Fruit fly (Drosophila melanogaster) whole organism, embryonic: ENCODE data around the gene Reepl1.

Experiments used
- Asciz ChIP-seq: fragments of 200-800 bp; sonication (Bioruptor generic); optimal IDR thresholded peaks from 2 replicates; lab custom pipeline; 2017; ENCODE audit warnings: missing biosample characterization, mild to moderate bottlenecking, missing genetic modification characterization, missing genetic modification reagents
- Bteb2 ChIP-seq: fragments of 200-800 bp; sonication (Bioruptor generic); optimal IDR thresholded peaks from 2 replicates; lab custom pipeline; 2016; ENCODE audit warnings: missing biosample characterization, missing genetic modification characterization
- CG10366 ChIP-seq: fragments of 200-800 bp; sonication (Bioruptor generic); IDR thresholded peaks from 2 replicates; pipeline ENCODE4 v1.3.6; 2022; ENCODE audit warnings: missing biosample characterization, missing genetic modification characterization
- CG10654 ChIP-seq: fragments of 200-800 bp; sonication (Bioruptor generic); optimal IDR thresholded peaks from 2 replicates; lab custom pipeline; 2016; ENCODE audit warnings: missing biosample characterization, missing genetic modification characterization
- CG13123 ChIP-seq: fragments of 200-800 bp; sonication (Bioruptor generic); optimal IDR thresholded peaks from 2 replicates; lab custom pipeline; 2016; ENCODE audit warnings: missing biosample characterization, missing genetic modification characterization
- CG14050 ChIP-seq: fragments of 200-800 bp; sonication (Bioruptor generic); IDR thresholded peaks from 3 replicates; pipeline ENCODE4 v1.3.6; 2022; ENCODE audit warnings: missing biosample characterization, missing genetic modification characterization
- CG14710 ChIP-seq: fragments of 200-800 bp; sonication (Bioruptor generic); optimal IDR thresholded peaks from 3 replicates; lab custom pipeline; 2019; ENCODE audit warnings: missing biosample characterization, mild to moderate bottlenecking, missing genetic modification characterization, moderate library complexity
- CG15073 ChIP-seq: fragments of 200-800 bp; sonication (Bioruptor generic); optimal IDR thresholded peaks from 2 replicates; lab custom pipeline; 2016; ENCODE audit warnings: missing biosample characterization, missing genetic modification characterization
- CG15514 ChIP-seq: fragments of 200-800 bp; sonication (Bioruptor generic); optimal IDR thresholded peaks from 3 replicates; lab custom pipeline; 2017; ENCODE audit warnings: missing biosample characterization, missing genetic modification characterization, mild to moderate bottlenecking, moderate library complexity, missing genetic modification reagents
- CG17359 ChIP-seq: fragments of 200-800 bp; sonication (Bioruptor generic); optimal IDR thresholded peaks from 3 replicates; lab custom pipeline; 2018; ENCODE audit warnings: missing biosample characterization, mild to moderate bottlenecking, missing genetic modification characterization, moderate library complexity
- CG1832 ChIP-seq: fragments of 200-800 bp; sonication (Bioruptor generic); optimal IDR thresholded peaks from 2 replicates; lab custom pipeline; 2017; ENCODE audit warnings: missing biosample characterization, mild to moderate bottlenecking, missing genetic modification characterization, inconsistent platforms
- CG2129 ChIP-seq: fragments of 200-800 bp; sonication (Bioruptor generic); IDR thresholded peaks from 2 replicates; pipeline ENCODE4 v1.3.6; 2022; ENCODE audit warnings: missing biosample characterization, missing genetic modification characterization; ENCODE audit not compliant: partially characterized antibody
- CG2875 ChIP-seq: fragments of 200-800 bp; sonication (Bioruptor generic); optimal IDR thresholded peaks from 2 replicates; lab custom pipeline; 2017; ENCODE audit warnings: missing biosample characterization, mild to moderate bottlenecking, missing genetic modification characterization, missing genetic modification reagents
- CG30403 ChIP-seq: fragments of 200-800 bp; sonication (Bioruptor generic); optimal IDR thresholded peaks from 3 replicates; lab custom pipeline; 2016; ENCODE audit warnings: missing biosample characterization, missing genetic modification characterization
- CG32532 ChIP-seq: fragments of 200-800 bp; sonication (Bioruptor generic); IDR thresholded peaks from 2 replicates; pipeline ENCODE4 v1.3.6; 2022; ENCODE audit warnings: missing biosample characterization, missing genetic modification characterization
- CG4730 ChIP-seq: fragments of 200-800 bp; sonication (Bioruptor generic); IDR thresholded peaks from 2 replicates; pipeline ENCODE4 v1.3.6; 2022; ENCODE audit warnings: missing biosample characterization, missing genetic modification characterization
- CG5953 ChIP-seq: fragments of 200-800 bp; sonication (Bioruptor generic); IDR thresholded peaks from 2 replicates; pipeline ENCODE4 v1.3.6; 2022; ENCODE audit warnings: missing biosample characterization, missing genetic modification characterization
- CG6683 ChIP-seq: fragments of 200-800 bp; sonication (Bioruptor generic); optimal IDR thresholded peaks from 2 replicates; lab custom pipeline; 2017; ENCODE audit warnings: missing biosample characterization, mild to moderate bottlenecking, missing genetic modification characterization, missing genetic modification reagents
- CG7963 ChIP-seq: fragments of 200-800 bp; sonication (Bioruptor generic); IDR thresholded peaks from 3 replicates; pipeline ENCODE4 v1.3.6; 2022; ENCODE audit warnings: missing biosample characterization, missing genetic modification characterization; ENCODE audit not compliant: partially characterized antibody
- CG7987 ChIP-seq: fragments of 200-800 bp; sonication (Bioruptor generic); optimal IDR thresholded peaks from 2 replicates; lab custom pipeline; 2018; ENCODE audit warnings: missing biosample characterization, mild to moderate bottlenecking, missing genetic modification characterization, moderate library complexity
- CG8281 ChIP-seq: fragments of 200-800 bp; sonication (Bioruptor generic); optimal IDR thresholded peaks from 2 replicates; lab custom pipeline; 2018; ENCODE audit warnings: missing biosample characterization, mild to moderate bottlenecking, missing genetic modification characterization, moderate library complexity
- Dbx ChIP-seq: fragments of 200-800 bp; sonication (Bioruptor generic); IDR thresholded peaks from 3 replicates; pipeline ENCODE4 v1.3.6; 2022; ENCODE audit warnings: missing biosample characterization, missing genetic modification characterization
- Dp ChIP-seq: fragments of 200-800 bp; sonication (Bioruptor generic); optimal IDR thresholded peaks from 2 replicates; lab custom pipeline; 2018; ENCODE audit warnings: missing biosample characterization, mild to moderate bottlenecking, missing genetic modification characterization, moderate library complexity
- ERR ChIP-seq: fragments of 200-800 bp; sonication (Bioruptor generic); optimal IDR thresholded peaks from 2 replicates; lab custom pipeline; 2016; ENCODE audit warnings: missing biosample characterization, missing genetic modification characterization
- Ets65A ChIP-seq: fragments of 200-800 bp; sonication (Bioruptor generic); peaks from one replicate; lab custom pipeline; 2016; ENCODE audit warnings: missing biosample characterization, missing genetic modification characterization
- Fer3 ChIP-seq: fragments of 200-800 bp; sonication (Bioruptor generic); optimal IDR thresholded peaks from 2 replicates; lab custom pipeline; 2018; ENCODE audit warnings: missing biosample characterization, mild to moderate bottlenecking, missing genetic modification characterization, moderate library complexity
- HLHmδ ChIP-seq: fragments of 200-800 bp; sonication (Bioruptor generic); optimal IDR thresholded peaks from 2 replicates; lab custom pipeline; 2018; ENCODE audit warnings: missing biosample characterization, mild to moderate bottlenecking, missing genetic modification characterization, moderate library complexity
- Hr39 ChIP-seq: fragments of >200 bp; optimal IDR thresholded peaks from 2 replicates; lab custom pipeline; 2017
- Meics ChIP-seq: fragments of 200-800 bp; sonication (Bioruptor generic); optimal IDR thresholded peaks from 2 replicates; lab custom pipeline; 2017; ENCODE audit warnings: missing biosample characterization, mild to moderate bottlenecking, missing genetic modification characterization
- NC2α ChIP-seq: fragments of 200-800 bp; sonication (Bioruptor generic); optimal IDR thresholded peaks from 2 replicates; lab custom pipeline; 2016; ENCODE audit warnings: missing biosample characterization, missing genetic modification characterization
- Nf-YC ChIP-seq: fragments of 200-800 bp; optimal IDR thresholded peaks from 3 replicates; lab custom pipeline; 2019; ENCODE audit warnings: missing biosample characterization, mild to moderate bottlenecking, missing genetic modification characterization, moderate library complexity
- PHDP ChIP-seq: fragments of 200-800 bp; sonication (Bioruptor generic); optimal IDR thresholded peaks from 3 replicates; lab custom pipeline; 2018; ENCODE audit warnings: missing biosample characterization, mild to moderate bottlenecking, missing genetic modification characterization, moderate library complexity
- Rfx ChIP-seq: fragments of 200-800 bp; sonication (Bioruptor generic); IDR thresholded peaks from 2 replicates; pipeline ENCODE4 v1.3.6; 2022; ENCODE audit warnings: missing biosample characterization, missing genetic modification characterization
- TFAM ChIP-seq: fragments of 200-800 bp; sonication (Bioruptor generic); optimal IDR thresholded peaks from 2 replicates; lab custom pipeline; 2017; ENCODE audit warnings: missing biosample characterization, missing genetic modification characterization, inconsistent platforms
- Trl ChIP-seq, 3 experiments: fragments of >200 bp in 2 of 3; fragments of 200-800 bp in 1 of 3; sonication (Bioruptor generic) in 1 of 3; optimal IDR thresholded peaks; 2 replicates in 1 of 3; 3 replicates in 2 of 3; lab custom pipeline; 2016 to 2017; ENCODE audit warnings: missing biosample characterization in 1 of 3, missing genetic modification characterization in 1 of 3
- Xrp1 ChIP-seq: fragments of 200-800 bp; sonication (Bioruptor generic); IDR thresholded peaks from 2 replicates; pipeline ENCODE4 v1.3.6; 2022; ENCODE audit warnings: missing biosample characterization, missing genetic modification characterization
- ac ChIP-seq: fragments of 200-800 bp; sonication (Bioruptor generic); optimal IDR thresholded peaks from 3 replicates; lab custom pipeline; 2017; ENCODE audit warnings: missing biosample characterization, mild to moderate bottlenecking, missing genetic modification characterization
- cato ChIP-seq: fragments of 200-800 bp; sonication (Bioruptor generic); optimal IDR thresholded peaks from 2 replicates; lab custom pipeline; 2016; ENCODE audit warnings: missing biosample characterization, missing genetic modification characterization, borderline replicate concordance
- dpn ChIP-seq, 2 experiments: fragments of 200-800 bp; sonication (Bioruptor generic); optimal IDR thresholded peaks; 3 replicates each; lab custom pipeline; 2016; ENCODE audit warnings: missing biosample characterization in 2 of 2, missing genetic modification characterization in 2 of 2
- ems ChIP-seq: fragments of 200-800 bp; sonication (Bioruptor generic); optimal IDR thresholded peaks from 3 replicates; lab custom pipeline; 2016; ENCODE audit warnings: missing biosample characterization, missing genetic modification characterization
- ftz-f1 ChIP-seq: fragments of 200-800 bp; sonication (Bioruptor generic); optimal IDR thresholded peaks from 2 replicates; lab custom pipeline; 2016; ENCODE audit warnings: missing biosample characterization, missing genetic modification characterization
- gcm2 ChIP-seq: fragments of 200-800 bp; sonication (Bioruptor generic); optimal IDR thresholded peaks from 2 replicates; lab custom pipeline; 2016; ENCODE audit warnings: missing biosample characterization, missing genetic modification characterization
- gro ChIP-seq: fragments of 200-800 bp; sonication (Bioruptor generic); optimal IDR thresholded peaks from 2 replicates; lab custom pipeline; 2016; ENCODE audit warnings: missing biosample characterization, missing genetic modification characterization
- gt ChIP-seq: fragments of 200-800 bp; sonication (Bioruptor generic); IDR thresholded peaks from 2 replicates; pipeline ENCODE4 v1.3.6; 2022; ENCODE audit warnings: missing biosample characterization, missing genetic modification characterization
- her ChIP-seq: fragments of 200-800 bp; sonication (Bioruptor generic); optimal IDR thresholded peaks from 2 replicates; lab custom pipeline; 2016; ENCODE audit warnings: missing biosample characterization, missing genetic modification characterization
- otp ChIP-seq: fragments of 200-800 bp; sonication (Bioruptor generic); IDR thresholded peaks from 3 replicates; pipeline ENCODE4, ENCODE4 v1.3.6; 2022; ENCODE audit warnings: missing biosample characterization, missing genetic modification characterization
- ranshi ChIP-seq: fragments of 200-800 bp; sonication (Bioruptor generic); IDR thresholded peaks from 2 replicates; pipeline ENCODE4 v1.3.6; 2022; ENCODE audit warnings: missing biosample characterization, missing genetic modification characterization
- sc ChIP-seq, 3 experiments: fragments of >200 bp in 2 of 3; fragments of 200-800 bp in 1 of 3; sonication (Bioruptor generic) in 1 of 3; optimal IDR thresholded peaks; 2 replicates in 2 of 3; 3 replicates in 1 of 3; lab custom pipeline; 2017; ENCODE audit warnings: mild to moderate bottlenecking in 1 of 3, missing biosample characterization in 1 of 3, missing genetic modification characterization in 1 of 3, missing genetic modification reagents in 1 of 3

Gene Reepl1

dm6 chrX:11576540-11576939 is 4.0 kb downstream of the Reepl1 start, which contains the start of gene CG11695 (continued):
- peak; percentile 14 for TF ChIP-seq CG6683
- TF ChIP-seq ems: peak; percentile 25
- TF ChIP-seq Dp (GFP tag; lab: Kevin White, UChicago): peak; percentile 22
- TF ChIP-seq CG32532 (GFP tag; lab: Robert Waterston, UW): peak; percentile 76
- peak; percentile 67 for TF ChIP-seq PHDP
- TF ChIP-seq her (GFP tag; lab: Kevin White, UChicago): no peak
- TF ChIP-seq otp: no peak
- no peak for TF ChIP-seq CG2875 (GFP tag; lab: Kevin White, UChicago)
- peak; percentile 73 for TF ChIP-seq CG30403 (GFP tag; lab: Kevin White, UChicago)
- TF ChIP-seq CG14710 (tag; lab: Kevin White, UChicago): peak; percentile 73
- TF ChIP-seq CG15514: peak; percentile 81
- no peak for TF ChIP-seq CG4730 (GFP tag; lab: Robert Waterston, UW)
- TF ChIP-seq ftz-f1 (GFP tag; lab: Kevin White, UChicago): no peak
- TF ChIP-seq Xrp1 (GFP tag; lab: Robert Waterston, UW): peak; percentile 71
- no peak for TF ChIP-seq CG13123 (GFP tag; lab: Kevin White, UChicago)
- TF ChIP-seq ac (GFP tag; lab: Kevin White, UChicago): no peak
- no peak for TF ChIP-seq CG7987 (GFP tag; lab: Kevin White, UChicago)
- TF ChIP-seq HLHmδ: no peak
- peak; percentile 62 for TF ChIP-seq Meics (GFP tag; lab: Kevin White, UChicago)
- TF ChIP-seq TFAM: no peak
- TF ChIP-seq gcm2 (GFP tag; lab: Kevin White, UChicago): no peak
- no peak for TF ChIP-seq CG1832 (GFP tag; lab: Kevin White, UChicago)
- no peak for TF ChIP-seq Asciz (GFP tag; lab: Kevin White, UChicago)
- TF ChIP-seq Ets65A: peak; percentile 70
- peak; percentile 45; the same call in 1 of the 2 replicates for TF ChIP-seq ranshi (GFP tag; lab: Robert Waterston, UW)
- TF ChIP-seq cato (GFP tag; lab: Kevin White, UChicago): no peak
- peak; percentile 81 for TF ChIP-seq Rfx (GFP tag; lab: Robert Waterston, UW)
- peak; percentile 45 for TF ChIP-seq CG17359 (tag; lab: Kevin White, UChicago)
- no peak for TF ChIP-seq gt
- TF ChIP-seq sc (optimal IDR thresholded peaks at IDR 0.05; lab: Kevin White, UChicago): no peak
- TF ChIP-seq sc (GFP tag; optimal IDR thresholded peaks at IDR 0.05; lab: Kevin White, UChicago): no peak
- no peak for TF ChIP-seq ERR
- peak; percentile 78 for TF ChIP-seq Nf-YC
- no peak for TF ChIP-seq CG14050 (GFP tag; lab: Robert Waterston, UW)
- no peak for TF ChIP-seq gro
- TF ChIP-seq Trl (optimal IDR thresholded peaks at IDR 0.05; lab: Kevin White, UChicago): no peak
- peak; percentile 36 for TF ChIP-seq Trl (GFP tag; optimal IDR thresholded peaks at IDR 0.05; lab: Kevin White, UChicago)
- TF ChIP-seq CG7963 (GFP tag; lab: Robert Waterston, UW): no peak
- 0 out of 3 replicates have a peak, but pooled peaks have one; percentile 57 for TF ChIP-seq Dbx (GFP tag; lab: Robert Waterston, UW)
- no peak for TF ChIP-seq CG2129
- TF ChIP-seq CG15073: no peak
- peak; percentile 12 for TF ChIP-seq CG8281 (tag; lab: Kevin White, UChicago)
- peak; percentile 72 for TF ChIP-seq Fer3 (tag; lab: Kevin White, UChicago)
- TF ChIP-seq dpn (GFP tag; optimal IDR thresholded peaks at IDR 0.05; lab: Kevin White, UChicago): peak; percentile 41 to 69
- peak; percentile 4 for TF ChIP-seq Bteb2 (GFP tag; lab: Kevin White, UChicago)
- TF ChIP-seq CG10654 (GFP tag; lab: Kevin White, UChicago): peak; percentile 55
- peak; percentile 56 for TF ChIP-seq CG10366 (GFP tag; lab: Robert Waterston, UW)
- no peak for TF ChIP-seq CG5953 (GFP tag; lab: Robert Waterston, UW)
- TF ChIP-seq Hr39 (lab: Kevin White, UChicago): no peak
- TF ChIP-seq NC2α (GFP tag; lab: Kevin White, UChicago): no peak
